Fruit fly (Drosophila melanogaster) whole organism, embryonic: ENCODE measurements around the gene eIF3l.

Experiments used
- Ada2b ChIP-seq: fragments of 200-800 bp; sonication (Bioruptor generic); IDR thresholded peaks from 2 replicates; pipeline ENCODE4 v1.3.6; 2022; ENCODE audit warnings: missing biosample characterization, missing genetic modification characterization
- Adf1 ChIP-seq: fragments of 200-800 bp; sonication (Bioruptor generic); IDR thresholded peaks from 2 replicates; pipeline ENCODE4 v1.3.6; 2022; ENCODE audit warnings: missing biosample characterization, missing genetic modification characterization
- B-H2 ChIP-seq: fragments of 200-800 bp; sonication (Bioruptor generic); optimal IDR thresholded peaks from 2 replicates; lab custom pipeline; 2018; ENCODE audit warnings: missing biosample characterization, mild to moderate bottlenecking, missing genetic modification characterization
- C15 ChIP-seq: fragments of 200-800 bp; sonication (Bioruptor generic); IDR thresholded peaks from 3 replicates; pipeline ENCODE4 v1.3.6; 2022; ENCODE audit warnings: missing biosample characterization, missing genetic modification characterization
- CG10431 ChIP-seq: fragments of 200-800 bp; sonication (Bioruptor generic); optimal IDR thresholded peaks from 3 replicates; lab custom pipeline; 2018; ENCODE audit warnings: missing biosample characterization, mild to moderate bottlenecking, missing genetic modification characterization
- CG10543 ChIP-seq: fragments of 200-800 bp; sonication (Bioruptor generic); optimal IDR thresholded peaks from 3 replicates; lab custom pipeline; 2017; ENCODE audit warnings: missing biosample characterization, mild to moderate bottlenecking, missing genetic modification characterization, moderate library complexity
- CG1233 ChIP-seq: fragments of 200-800 bp; sonication (Bioruptor generic); optimal IDR thresholded peaks from 4 replicates; lab custom pipeline; 2018; ENCODE audit warnings: missing biosample characterization, mild to moderate bottlenecking, missing genetic modification characterization
- CG13287 ChIP-seq: fragments of 200-800 bp; sonication (Bioruptor generic); IDR thresholded peaks from 2 replicates; pipeline ENCODE4 v1.3.6; 2022; ENCODE audit warnings: missing biosample characterization, missing genetic modification characterization; ENCODE audit not compliant: partially characterized antibody
- CG14860 ChIP-seq: fragments of 200-800 bp; sonication (Bioruptor generic); IDR thresholded peaks from 3 replicates; pipeline ENCODE4 v1.3.6; 2022; ENCODE audit warnings: missing biosample characterization, missing genetic modification characterization; ENCODE audit not compliant: partially characterized antibody
- CG2889 ChIP-seq: fragments of 200-800 bp; sonication (Bioruptor generic); IDR thresholded peaks from 3 replicates; pipeline ENCODE4 v1.3.6; 2022; ENCODE audit warnings: missing biosample characterization, missing genetic modification characterization
- CG30403 ChIP-seq: fragments of 200-800 bp; sonication (Bioruptor generic); optimal IDR thresholded peaks from 3 replicates; lab custom pipeline; 2016; ENCODE audit warnings: missing biosample characterization, missing genetic modification characterization
- CG3065 ChIP-seq: fragments of 200-800 bp; sonication (Bioruptor generic); optimal IDR thresholded peaks from 2 replicates; lab custom pipeline; 2016; ENCODE audit warnings: missing biosample characterization, missing genetic modification characterization
- CG32772 ChIP-seq: fragments of 200-800 bp; sonication (Bioruptor generic); IDR thresholded peaks from 2 replicates; pipeline ENCODE4 v1.3.6; 2022; ENCODE audit warnings: missing biosample characterization, missing genetic modification characterization
- CG34224 ChIP-seq: fragments of 200-800 bp; sonication (Bioruptor generic); IDR thresholded peaks from 3 replicates; pipeline ENCODE4 v1.3.6; 2022; ENCODE audit warnings: missing biosample characterization, missing genetic modification characterization; ENCODE audit not compliant: partially characterized antibody
- CG4424 ChIP-seq: fragments of 200-800 bp; sonication (Bioruptor generic); optimal IDR thresholded peaks from 3 replicates; lab custom pipeline; 2016; ENCODE audit warnings: missing biosample characterization, missing genetic modification characterization
- CG6683 ChIP-seq: fragments of 200-800 bp; sonication (Bioruptor generic); optimal IDR thresholded peaks from 2 replicates; lab custom pipeline; 2017; ENCODE audit warnings: missing biosample characterization, mild to moderate bottlenecking, missing genetic modification characterization, missing genetic modification reagents
- CG6765 ChIP-seq: fragments of 200-800 bp; sonication (Bioruptor generic); optimal IDR thresholded peaks from 3 replicates; lab custom pipeline; 2017; ENCODE audit warnings: missing biosample characterization, mild to moderate bottlenecking, missing genetic modification characterization
- CG7271 ChIP-seq: fragments of 200-800 bp; sonication (Bioruptor generic); optimal IDR thresholded peaks from 2 replicates; lab custom pipeline; 2018; ENCODE audit warnings: missing biosample characterization, mild to moderate bottlenecking, missing genetic modification characterization, moderate library complexity
- CG8089 ChIP-seq: fragments of 200-800 bp; sonication (Bioruptor generic); optimal IDR thresholded peaks from 3 replicates; lab custom pipeline; 2016; ENCODE audit warnings: missing biosample characterization, missing genetic modification characterization
- CG9437 ChIP-seq: fragments of 200-800 bp; sonication (Bioruptor generic); optimal IDR thresholded peaks from 2 replicates; lab custom pipeline; 2018; ENCODE audit warnings: missing biosample characterization, mild to moderate bottlenecking, missing genetic modification characterization
- D ChIP-seq, 2 experiments: fragments of 200-800 bp in 1 of 2; fragments of >200 bp in 1 of 2; sonication (Bioruptor generic) in 1 of 2; optimal IDR thresholded peaks; 2 replicates in 1 of 2; 3 replicates in 1 of 2; lab custom pipeline; 2017; ENCODE audit warnings: mild to moderate bottlenecking in 1 of 2, missing biosample characterization in 1 of 2, missing genetic modification characterization in 1 of 2, missing genetic modification reagents in 1 of 2
- Drgx ChIP-seq: fragments of 200-800 bp; sonication (Bioruptor generic); IDR thresholded peaks from 2 replicates; pipeline ENCODE4 v1.3.6; 2022; ENCODE audit warnings: missing biosample characterization, missing genetic modification characterization
- E2f2 ChIP-seq: fragments of 200-800 bp; sonication (Bioruptor generic); IDR thresholded peaks from 2 replicates; pipeline ENCODE4 v1.3.6; 2022; ENCODE audit warnings: missing biosample characterization, missing genetic modification characterization
- Fer1 ChIP-seq: fragments of 200-800 bp; sonication (Bioruptor generic); optimal IDR thresholded peaks from 2 replicates; lab custom pipeline; 2017; ENCODE audit warnings: missing biosample characterization, mild to moderate bottlenecking, missing genetic modification characterization
- HLHmδ ChIP-seq: fragments of 200-800 bp; sonication (Bioruptor generic); optimal IDR thresholded peaks from 2 replicates; lab custom pipeline; 2018; ENCODE audit warnings: missing biosample characterization, mild to moderate bottlenecking, missing genetic modification characterization, moderate library complexity
- Lim3 ChIP-seq: fragments of 200-800 bp; sonication (Bioruptor generic); IDR thresholded peaks from 2 replicates; pipeline ENCODE4 v1.3.6; 2022; ENCODE audit warnings: missing biosample characterization, missing genetic modification characterization
- MBD-R2 ChIP-seq: fragments of 200-800 bp; sonication (Bioruptor generic); IDR thresholded peaks from 2 replicates; pipeline ENCODE4 v1.3.6; 2022; ENCODE audit warnings: missing biosample characterization, missing genetic modification characterization
- Mad ChIP-seq: fragments of 200-800 bp; sonication (Bioruptor generic); optimal IDR thresholded peaks from 2 replicates; lab custom pipeline; 2016; ENCODE audit warnings: missing biosample characterization, missing genetic modification characterization
- NK7.1 ChIP-seq: fragments of 200-800 bp; sonication (Bioruptor generic); optimal IDR thresholded peaks from 3 replicates; lab custom pipeline; 2016; ENCODE audit warnings: missing biosample characterization, missing genetic modification characterization
- Oli ChIP-seq: fragments of 200-800 bp; sonication (Bioruptor generic); optimal IDR thresholded peaks from 2 replicates; lab custom pipeline; 2018; ENCODE audit warnings: missing biosample characterization, mild to moderate bottlenecking, missing genetic modification characterization, moderate library complexity
- Rx ChIP-seq: fragments of 200-800 bp; sonication (Bioruptor generic); IDR thresholded peaks from 2 replicates; pipeline ENCODE4 v1.3.6; 2022; ENCODE audit warnings: missing biosample characterization, missing genetic modification characterization
- Scr ChIP-seq: fragments of 200-800 bp; sonication (Bioruptor generic); IDR thresholded peaks from 2 replicates; pipeline ENCODE4 v1.3.6; 2022; ENCODE audit warnings: missing biosample characterization, missing genetic modification characterization; ENCODE audit not compliant: partially characterized antibody
- Sox100B ChIP-seq: fragments of 200-800 bp; sonication (Bioruptor generic); optimal IDR thresholded peaks from 3 replicates; lab custom pipeline; 2018; ENCODE audit warnings: missing biosample characterization, mild to moderate bottlenecking, missing genetic modification characterization
- Tbp ChIP-seq: fragments of >200 bp; optimal IDR thresholded peaks from 2 replicates; lab custom pipeline; 2018; ENCODE audit warnings: missing biosample characterization, missing genetic modification characterization
- abd-A ChIP-seq: fragments of 200-800 bp; sonication (Bioruptor generic); optimal IDR thresholded peaks from 3 replicates; lab custom pipeline; 2019; ENCODE audit warnings: missing biosample characterization, mild to moderate bottlenecking, missing genetic modification characterization, moderate library complexity
- cad ChIP-seq: fragments of >200 bp; optimal IDR thresholded peaks from 2 replicates; lab custom pipeline; 2017; ENCODE audit warnings: missing biosample characterization, missing genetic modification characterization
- eyg ChIP-seq: fragments of 200-800 bp; sonication (Bioruptor generic); optimal IDR thresholded peaks from 3 replicates; lab custom pipeline; 2016; ENCODE audit warnings: missing biosample characterization, missing genetic modification characterization
- gfzf ChIP-seq: fragments of 200-800 bp; sonication (Bioruptor generic); optimal IDR thresholded peaks from 2 replicates; lab custom pipeline; 2016; ENCODE audit warnings: missing biosample characterization, mild to moderate bottlenecking, missing genetic modification characterization, moderate library complexity
- grn ChIP-seq: fragments of 200-800 bp; sonication (Bioruptor generic); optimal IDR thresholded peaks from 3 replicates; lab custom pipeline; 2017; ENCODE audit warnings: missing biosample characterization, missing genetic modification characterization
- gro ChIP-seq: fragments of 200-800 bp; sonication (Bioruptor generic); optimal IDR thresholded peaks from 2 replicates; lab custom pipeline; 2016; ENCODE audit warnings: missing biosample characterization, missing genetic modification characterization
- lilli ChIP-seq: fragments of 200-800 bp; sonication (Bioruptor generic); optimal IDR thresholded peaks from 3 replicates; lab custom pipeline; 2016; ENCODE audit warnings: missing biosample characterization, missing genetic modification characterization
- maf-S ChIP-seq: fragments of 200-800 bp; sonication (Bioruptor generic); optimal IDR thresholded peaks from 2 replicates; lab custom pipeline; 2016; ENCODE audit warnings: missing biosample characterization, missing genetic modification characterization
- row ChIP-seq: fragments of 200-800 bp; sonication (Bioruptor generic); IDR thresholded peaks from 3 replicates; pipeline ENCODE4 v1.3.6; 2022; ENCODE audit warnings: missing biosample characterization, missing genetic modification characterization
- sens ChIP-seq: fragments of 200-800 bp; sonication (Bioruptor generic); peaks from one replicate; lab custom pipeline; 2016; ENCODE audit warnings: missing biosample characterization, missing genetic modification characterization
- sr ChIP-seq: fragments of 200-800 bp; sonication (Bioruptor generic); IDR thresholded peaks from 3 replicates; pipeline ENCODE4 v1.3.6; 2022; ENCODE audit warnings: missing biosample characterization, missing genetic modification characterization
- sug ChIP-seq: fragments of 200-800 bp; optimal IDR thresholded peaks from 2 replicates; lab custom pipeline; 2019; ENCODE audit warnings: missing biosample characterization, mild to moderate bottlenecking, missing genetic modification characterization, moderate library complexity
- toy ChIP-seq: fragments of 200-800 bp; sonication (Bioruptor generic); IDR thresholded peaks from 2 replicates; pipeline ENCODE4 v1.3.6; 2022; ENCODE audit warnings: missing biosample characterization, missing genetic modification characterization
- trem ChIP-seq: fragments of 200-800 bp; optimal IDR thresholded peaks from 3 replicates; lab custom pipeline; 2019; ENCODE audit warnings: missing biosample characterization, mild to moderate bottlenecking, missing genetic modification characterization, moderate library complexity
- ttk ChIP-seq: fragments of 200-800 bp; sonication (Bioruptor generic); IDR thresholded peaks from 2 replicates; pipeline ENCODE4 v2.1.2; 2022; ENCODE audit warnings: missing biosample characterization, missing genetic modification characterization
- tup ChIP-seq: fragments of 200-800 bp; sonication (Bioruptor generic); optimal IDR thresholded peaks from 2 replicates; lab custom pipeline; 2016; ENCODE audit warnings: missing biosample characterization, mild to moderate bottlenecking, missing genetic modification characterization, moderate library complexity
- wor ChIP-seq: fragments of 200-800 bp; sonication (Bioruptor generic); IDR thresholded peaks from 2 replicates; pipeline ENCODE4 v1.3.6; 2022; ENCODE audit warnings: missing biosample characterization, missing genetic modification characterization
- z ChIP-seq: fragments of 200-800 bp; sonication (Bioruptor generic); IDR thresholded peaks from 3 replicates; pipeline ENCODE4 v1.3.6; 2022; ENCODE audit warnings: missing biosample characterization, missing genetic modification characterization

eIF3l gene

dm6 chr3L:12163082-12163481 is 17.2 kb upstream of the eIF3l start (continued):
- no peak for TF ChIP-seq CG14860 (GFP tag; lab: Robert Waterston, UW)
- no peak for TF ChIP-seq sr (GFP tag; lab: Robert Waterston, UW)
- TF ChIP-seq row = peak; percentile 13; the same call in 1 of the 3 replicates
- no peak for TF ChIP-seq toy (GFP tag; lab: Robert Waterston, UW)
- TF ChIP-seq E2f2 (GFP tag; lab: Robert Waterston, UW) = no peak
- no peak for TF ChIP-seq cad (GFP tag; lab: Kevin White, UChicago)
- no peak for TF ChIP-seq CG34224 (GFP tag; lab: Robert Waterston, UW)
- TF ChIP-seq trem (tag; lab: Kevin White, UChicago) = no peak
- TF ChIP-seq Sox100B (GFP tag; lab: Kevin White, UChicago) = no peak
- TF ChIP-seq CG4424 (GFP tag; lab: Kevin White, UChicago) = no peak
- TF ChIP-seq gro (GFP tag; lab: Kevin White, UChicago) = no peak
- no peak for TF ChIP-seq lilli (GFP tag; lab: Kevin White, UChicago)
- no peak for TF ChIP-seq MBD-R2 (GFP tag; lab: Robert Waterston, UW)
- TF ChIP-seq grn (GFP tag; lab: Kevin White, UChicago) = no peak
- no peak for TF ChIP-seq CG13287 (GFP tag; lab: Robert Waterston, UW)
- TF ChIP-seq wor (GFP tag; lab: Robert Waterston, UW) = no peak
- no peak for TF ChIP-seq C15
- TF ChIP-seq Drgx = peak; percentile 18
- no peak for TF ChIP-seq CG32772 (GFP tag; lab: Robert Waterston, UW)
- no peak for TF ChIP-seq CG7271 (tag; lab: Kevin White, UChicago)
- no peak for TF ChIP-seq Lim3 (GFP tag; lab: Robert Waterston, UW)
- TF ChIP-seq sug = no peak
- TF ChIP-seq CG1233 (GFP tag; lab: Kevin White, UChicago) = no peak
- no peak for TF ChIP-seq tup
- TF ChIP-seq HLHmδ (GFP tag; lab: Kevin White, UChicago) = no peak
- no peak for TF ChIP-seq maf-S (GFP tag; lab: Kevin White, UChicago)
- TF ChIP-seq CG10431 (GFP tag; lab: Kevin White, UChicago) = no peak
- TF ChIP-seq eyg (GFP tag; lab: Kevin White, UChicago) = no peak
- TF ChIP-seq ttk (GFP tag; lab: Robert Waterston, UW) = no peak
- TF ChIP-seq CG6765 (GFP tag; lab: Kevin White, UChicago) = no peak
- TF ChIP-seq CG9437 (GFP tag; lab: Kevin White, UChicago) = no peak
- TF ChIP-seq Scr (GFP tag; lab: Robert Waterston, UW) = no peak
- TF ChIP-seq Fer1 (GFP tag; lab: Kevin White, UChicago) = no peak
- no peak for TF ChIP-seq CG6683
- TF ChIP-seq CG30403 (GFP tag; lab: Kevin White, UChicago) = peak; percentile 11
- no peak for TF ChIP-seq CG2889 (GFP tag; lab: Robert Waterston, UW)
- peak; percentile 68 for TF ChIP-seq sens
- TF ChIP-seq Oli (tag; lab: Kevin White, UChicago) = no peak
- no peak for TF ChIP-seq D (optimal IDR thresholded peaks at IDR 0.05; lab: Kevin White, UChicago)
- no peak for TF ChIP-seq D (GFP tag; optimal IDR thresholded peaks at IDR 0.05; lab: Kevin White, UChicago)
- no peak for TF ChIP-seq B-H2
- TF ChIP-seq CG8089 (GFP tag; lab: Kevin White, UChicago) = no peak
- TF ChIP-seq abd-A (tag; lab: Kevin White, UChicago) = no peak
- TF ChIP-seq NK7.1 (GFP tag; lab: Kevin White, UChicago) = no peak
- TF ChIP-seq Mad = no peak
- TF ChIP-seq CG3065 (GFP tag; lab: Kevin White, UChicago) = no peak
- TF ChIP-seq z (GFP tag; lab: Robert Waterston, UW) = 0 out of 3 replicates have a peak, but pooled peaks have one; percentile 33
- TF ChIP-seq gfzf (GFP tag; lab: Kevin White, UChicago) = no peak
- no peak for TF ChIP-seq Ada2b (GFP tag; lab: Robert Waterston, UW)
- TF ChIP-seq Rx (GFP tag; lab: Robert Waterston, UW) = no peak
- TF ChIP-seq Adf1 = no peak
- no peak for TF ChIP-seq Tbp (GFP tag; lab: Kevin White, UChicago)
- no peak for TF ChIP-seq CG10543
